Worm (Caenorhabditis elegans) whole organism, midembryonic: ENCODE data around the gene igeg-1.

Experiments
- T22C8.4 ChIP-seq: fragments of 200-800 bp; sonication (Bioruptor generic); IDR thresholded peaks from 2 replicates; pipeline ENCODE4 v1.3.6; 2022; ENCODE audit warnings: missing genetic modification characterization, missing compliant biosample characterization
- cog-1 ChIP-seq: sonication (generic microtip); optimal IDR thresholded peaks from 2 replicates; lab custom pipeline; 2016; ENCODE audit warnings: missing genetic modification characterization, missing compliant biosample characterization
- flt-1 ChIP-seq: fragments of 200-800 bp; sonication (Bioruptor generic); IDR thresholded peaks from 2 replicates; pipeline ENCODE4 v1.3.6; 2022; ENCODE audit warnings: missing genetic modification characterization, missing compliant biosample characterization
- klf-2 ChIP-seq: fragments of 200-800 bp; sonication (Bioruptor generic); conservative IDR thresholded peaks from 2 replicates; pipeline ENCODE4 v1.3.6; 2022; ENCODE audit warnings: missing genetic modification reagents, missing genetic modification characterization, missing compliant biosample characterization
- med-1 ChIP-seq: sonication (generic microtip); optimal IDR thresholded peaks from 2 replicates; lab custom pipeline; 2017; ENCODE audit warnings: missing genetic modification characterization, mild to moderate bottlenecking, missing compliant biosample characterization, antibody characterized with exemption, missing genetic modification reagents; ENCODE audit not compliant: insufficient read depth
- ref-1 ChIP-seq: fragments of 200-800 bp; sonication (Bioruptor generic); conservative IDR thresholded peaks from 2 replicates; pipeline ENCODE4 v1.3.6; 2022; ENCODE audit warnings: missing genetic modification reagents, missing genetic modification characterization, missing compliant biosample characterization
- tab-1 ChIP-seq: fragments of 200-800 bp; sonication (Bioruptor generic); IDR thresholded peaks from 2 replicates; pipeline ENCODE4 v1.3.6; 2022; ENCODE audit warnings: missing genetic modification characterization, missing compliant biosample characterization
- ztf-23 ChIP-seq: fragments of 200-800 bp; sonication (Bioruptor generic); IDR thresholded peaks from 2 replicates; pipeline ENCODE4 v1.3.6; 2022; ENCODE audit warnings: missing genetic modification reagents, missing genetic modification characterization, missing compliant biosample characterization
- ztf-29 ChIP-seq: fragments of 200-800 bp; sonication (Bioruptor generic); IDR thresholded peaks from 2 replicates; pipeline ENCODE4 v1.3.6; 2022; ENCODE audit warnings: missing genetic modification reagents, missing genetic modification characterization, missing compliant biosample characterization

igeg-1 gene

ce11 chrIV:4576847-4577246 is 14.4 kb downstream of the igeg-1 start:
- no peak for TF ChIP-seq ref-1 (GFP tag; lab: Robert Waterston, UW)
- no peak for TF ChIP-seq klf-2 (GFP tag; lab: Robert Waterston, UW)
- TF ChIP-seq tab-1 (GFP tag; lab: Robert Waterston, UW), result no peak

DNA sequence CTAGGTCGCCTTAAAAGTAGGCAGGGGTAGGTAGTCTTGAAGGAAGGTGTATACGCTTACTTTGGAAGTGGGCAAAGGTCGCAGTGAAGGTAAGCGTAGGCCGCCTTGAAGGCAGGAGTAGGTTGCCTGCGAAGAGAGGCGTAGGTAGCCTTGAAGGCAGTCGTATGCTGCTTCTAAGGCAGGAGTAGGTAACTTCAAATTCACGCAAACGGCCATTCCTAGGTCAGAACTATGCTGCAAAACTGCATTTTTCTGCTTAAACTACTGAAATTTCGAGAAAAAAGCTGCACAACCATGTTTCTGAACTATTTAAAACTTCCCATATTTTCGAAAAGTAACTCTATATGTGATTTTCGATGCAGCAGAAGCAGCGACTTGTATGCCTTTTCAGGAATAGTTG is 17.0 kb downstream of the igeg-1 start:
- no peak for TF ChIP-seq T22C8.4 (GFP tag; lab: Robert Waterston, UW)
- TF ChIP-seq med-1 (GFP tag; lab: Kevin White, UChicago), result no peak
- no peak for TF ChIP-seq klf-2 (GFP tag; lab: Robert Waterston, UW)
- TF ChIP-seq tab-1 (GFP tag; lab: Robert Waterston, UW), result no peak
- no peak for TF ChIP-seq flt-1 (GFP tag; lab: Robert Waterston, UW)
- no peak for TF ChIP-seq ztf-29
- no peak for TF ChIP-seq ref-1 (GFP tag; lab: Robert Waterston, UW)
- TF ChIP-seq cog-1 (tag; lab: Kevin White, UChicago), result no peak
- no peak for TF ChIP-seq ztf-23

DNA sequence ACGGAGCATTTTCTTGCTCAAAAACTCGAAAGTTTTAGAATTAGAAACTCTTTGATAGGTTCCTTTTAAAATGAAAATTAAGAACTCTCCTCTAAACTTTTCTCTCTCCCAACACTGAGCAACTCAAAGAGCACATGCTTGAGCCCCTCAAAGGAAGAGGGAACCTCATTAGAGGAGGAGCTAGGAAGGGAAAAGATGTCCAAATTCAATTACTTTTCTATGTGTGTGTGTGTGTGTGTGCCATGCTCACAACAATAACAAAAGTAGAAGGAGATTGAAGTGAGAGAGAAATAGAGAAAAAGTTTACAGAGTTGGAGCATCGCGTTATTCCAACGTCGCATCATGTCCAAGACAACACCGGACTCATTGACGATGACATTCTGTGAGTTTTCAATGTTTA is 23.5 kb downstream of the igeg-1 start:
- TF ChIP-seq flt-1 (GFP tag; lab: Robert Waterston, UW) (no peak), T22C8.4 (GFP tag; lab: Robert Waterston, UW) (no peak), ztf-23 (no peak), tab-1 (GFP tag; lab: Robert Waterston, UW) (no peak), cog-1 (tag; lab: Kevin White, UChicago) (no peak)

ce11 chrIV:4587532-4587931 is 25.1 kb downstream of the igeg-1 start:
- no peak for TF ChIP-seq ztf-29
- TF ChIP-seq klf-2 (GFP tag; lab: Robert Waterston, UW), result no peak
- no peak for TF ChIP-seq cog-1 (tag; lab: Kevin White, UChicago)
- TF ChIP-seq tab-1 (GFP tag; lab: Robert Waterston, UW), result no peak
- TF ChIP-seq ztf-23, result no peak

DNA sequence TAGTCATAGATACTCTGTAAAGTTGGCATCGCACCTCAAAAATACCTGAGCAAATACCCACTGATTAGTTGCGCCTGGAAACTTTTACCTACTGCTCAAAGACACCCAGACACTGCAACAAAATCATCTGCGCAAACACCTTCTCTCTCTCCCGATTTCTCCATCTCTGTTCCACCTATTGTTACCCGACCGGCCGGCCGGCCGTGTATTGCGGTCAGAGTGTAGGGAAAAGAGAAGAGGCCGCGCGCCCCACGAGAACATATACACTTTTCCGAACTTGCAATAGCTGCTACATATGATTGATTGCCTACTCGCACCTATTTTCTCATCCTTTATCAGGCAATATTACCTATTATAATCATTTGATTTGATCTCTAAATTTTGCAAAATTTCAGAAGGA is 26.0 kb downstream of the igeg-1 start:
- TF ChIP-seq cog-1 (tag; lab: Kevin White, UChicago) (peak; percentile 14), med-1 (GFP tag; lab: Kevin White, UChicago) (no peak), ztf-29 (no peak), flt-1 (GFP tag; lab: Robert Waterston, UW) (no peak)

DNA sequence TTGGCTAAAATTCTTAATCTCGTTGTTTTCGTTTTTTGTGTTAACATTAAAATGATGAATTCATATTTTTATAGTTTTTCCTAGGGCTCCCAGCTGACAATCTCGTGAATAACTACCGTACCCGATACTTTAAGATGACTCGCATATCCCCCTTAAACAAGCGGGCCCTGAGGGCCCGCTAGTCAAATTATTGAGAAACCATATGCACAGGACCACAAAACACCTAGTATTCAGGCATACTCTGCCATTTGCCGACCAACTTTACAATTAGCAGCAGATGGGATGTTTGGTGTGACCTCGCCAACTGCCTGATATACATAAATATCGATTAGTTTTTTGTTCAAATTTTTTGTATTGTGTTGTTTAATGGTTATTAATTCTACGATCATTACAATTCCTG is 34.4 kb downstream of the igeg-1 start, which contains the start of gene F19C7.3:
Gene F19C7.3, plus strand, starts transcription at position 301 of the 400 bp plus-strand sequence.
- TF ChIP-seq med-1 (GFP tag; lab: Kevin White, UChicago) (no peak), cog-1 (tag; lab: Kevin White, UChicago) (no peak)

DNA sequence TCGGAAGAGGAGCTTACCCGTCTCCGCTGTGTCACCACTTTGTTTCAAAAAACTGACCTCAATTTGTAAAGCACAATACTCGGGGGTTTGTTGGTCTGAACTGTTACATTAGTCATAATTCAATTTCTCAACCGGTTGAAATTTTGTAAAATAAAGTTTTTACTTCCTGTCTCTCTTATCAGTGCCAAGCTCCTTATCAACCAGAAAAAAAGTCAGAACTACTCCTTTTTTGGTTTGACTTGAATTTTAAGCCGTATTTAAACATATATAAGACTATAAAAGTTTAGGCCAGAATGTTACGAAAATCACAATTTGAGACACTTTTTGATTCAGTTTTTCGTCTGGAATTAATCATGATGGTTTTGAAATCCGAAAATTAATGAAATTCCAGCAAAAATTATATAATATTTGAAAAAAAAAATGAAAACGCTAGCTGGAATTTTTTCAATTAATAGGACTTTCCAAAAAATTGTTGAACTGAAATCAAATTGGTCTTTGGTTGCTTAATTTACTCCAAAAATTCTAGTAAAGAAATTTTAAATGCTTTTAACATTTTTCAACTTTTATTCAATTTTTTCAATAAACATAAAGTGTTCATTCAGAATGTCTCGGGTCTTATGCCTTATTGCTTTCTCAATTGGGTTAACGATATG is 37.0 kb downstream of the igeg-1 start, which contains the start of gene F19C7.2:
Gene F19C7.2, plus strand, starts transcription at position 603 of the 653 bp plus-strand sequence.
- TF ChIP-seq tab-1 (GFP tag; lab: Robert Waterston, UW) (no peak), T22C8.4 (GFP tag; lab: Robert Waterston, UW) (no peak), ref-1 (GFP tag; lab: Robert Waterston, UW) (no peak), cog-1 (tag; lab: Kevin White, UChicago) (no peak), klf-2 (GFP tag; lab: Robert Waterston, UW) (no peak), ztf-23 (no peak), ztf-29 (no peak), flt-1 (GFP tag; lab: Robert Waterston, UW) (no peak), med-1 (GFP tag; lab: Kevin White, UChicago) (no peak)

ce11 chrIV:4602565-4602964 is 40.1 kb downstream of the igeg-1 start, which contains the start of gene F19C7.4:
Gene F19C7.4 (plus strand): TSS chrIV:4602865.
- no peak for TF ChIP-seq cog-1 (tag; lab: Kevin White, UChicago)
- no peak for TF ChIP-seq T22C8.4 (GFP tag; lab: Robert Waterston, UW)
- no peak for TF ChIP-seq med-1 (GFP tag; lab: Kevin White, UChicago)
- no peak for TF ChIP-seq flt-1 (GFP tag; lab: Robert Waterston, UW)
- no peak for TF ChIP-seq ref-1 (GFP tag; lab: Robert Waterston, UW)
- no peak for TF ChIP-seq ztf-23
- TF ChIP-seq ztf-29, result no peak
- no peak for TF ChIP-seq tab-1 (GFP tag; lab: Robert Waterston, UW)
- no peak for TF ChIP-seq klf-2 (GFP tag; lab: Robert Waterston, UW)

ce11 chrIV:4605608-4606007 is 43.2 kb downstream of the igeg-1 start, which contains the start of gene nspg-10:
Gene nspg-10 (plus strand): TSS chrIV:4605786.
- TF ChIP-seq flt-1 (GFP tag; lab: Robert Waterston, UW) (no peak), ref-1 (GFP tag; lab: Robert Waterston, UW) (no peak), ztf-23 (no peak), med-1 (GFP tag; lab: Kevin White, UChicago) (no peak), ztf-29 (no peak), tab-1 (GFP tag; lab: Robert Waterston, UW) (no peak)

DNA sequence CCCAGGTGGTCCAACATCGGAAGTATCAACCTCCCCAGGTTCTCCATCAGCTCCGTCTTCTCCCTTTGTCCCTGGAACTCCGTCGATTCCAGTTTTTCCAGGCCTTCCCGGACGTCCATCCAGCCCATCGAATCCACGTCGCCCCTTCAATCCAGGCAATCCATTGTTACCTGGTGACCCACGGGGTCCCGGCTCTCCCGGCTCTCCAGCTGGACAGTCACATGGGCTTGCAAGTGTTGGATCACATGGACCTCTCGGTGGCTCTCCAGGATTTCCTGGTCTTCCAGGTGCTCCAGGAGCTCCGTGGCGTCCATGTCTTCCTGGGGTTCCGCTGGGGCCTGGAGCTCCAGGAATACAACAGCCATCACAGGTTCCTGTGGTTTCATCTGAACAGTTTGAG is 46.2 kb downstream of the igeg-1 start:
- TF ChIP-seq tab-1 (GFP tag; lab: Robert Waterston, UW) (no peak), ztf-23 (0 out of 2 replicates have a peak, but pooled peaks have one; percentile 30)

ce11 chrIV:4609568-4609967 is 47.1 kb downstream of the igeg-1 start, which contains the start of gene col-110:
Gene col-110 (minus strand): TSS chrIV:4609668.
- no peak for TF ChIP-seq flt-1 (GFP tag; lab: Robert Waterston, UW)
- TF ChIP-seq cog-1 (tag; lab: Kevin White, UChicago), result no peak
- TF ChIP-seq klf-2 (GFP tag; lab: Robert Waterston, UW), result no peak
